Worm (Caenorhabditis elegans): Measurements from ENCODE around the gene ida-1.

- no peak for TF ChIP-seq pqm-1 (tag; optimal IDR thresholded peaks at IDR 0.05)
- TF ChIP-seq aly-2 (tag; optimal IDR thresholded peaks at IDR 0.05): no peak
- no peak for TF ChIP-seq hpl-2 (GFP tag; optimal IDR thresholded peaks at IDR 0.05)
- TF ChIP-seq ama-1 (optimal IDR thresholded peaks at IDR 0.05): no peak
- TF ChIP-seq sox-4 (tag; optimal IDR thresholded peaks at IDR 0.05): no peak
- TF ChIP-seq ztf-4 (tag; optimal IDR thresholded peaks at IDR 0.05): no peak
- no peak for TF ChIP-seq unc-30 (tag; optimal IDR thresholded peaks at IDR 0.05)
- TF ChIP-seq elt-2 (tag; optimal IDR thresholded peaks at IDR 0.05): no peak
- TF ChIP-seq Y116A8C.19 (tag; optimal IDR thresholded peaks at IDR 0.05; ENCODE audit: borderline replicate concordance): no peak
- TF ChIP-seq nhr-12 (tag; optimal IDR thresholded peaks at IDR 0.05): no peak
Measured at ce11 chrIII:5734328-5734727, 21.0 kb upstream of the ida-1 start.

All from whole organism, L1 larva.